Worm (Caenorhabditis elegans) whole organism, late embryonic: ENCODE data around the gene ugt-38.

Experiments
- Y22D7AL.16 ChIP-seq: sonication (generic microtip); optimal IDR thresholded peaks from 2 replicates; lab custom pipeline; 2016; ENCODE audit warnings: missing genetic modification characterization, missing compliant biosample characterization
- ceh-14 ChIP-seq: sonication (generic microtip); optimal IDR thresholded peaks from 2 replicates; lab custom pipeline; 2016; ENCODE audit warnings: missing genotype, missing genetic modification characterization, missing compliant biosample characterization
- hlh-13 ChIP-seq: fragments of 200-800 bp; sonication (Bioruptor generic); optimal IDR thresholded peaks from 2 replicates; lab custom pipeline; 2018; ENCODE audit warnings: mild to moderate bottlenecking, missing genetic modification characterization, missing compliant biosample characterization
- nhr-232 ChIP-seq: sonication (generic microtip); optimal IDR thresholded peaks from 2 replicates; lab custom pipeline; 2016; ENCODE audit warnings: missing genetic modification characterization, missing compliant biosample characterization
- npax-4 ChIP-seq: sonication (generic microtip); optimal IDR thresholded peaks from 2 replicates; lab custom pipeline; 2016; ENCODE audit warnings: missing genetic modification characterization, missing compliant biosample characterization
- pag-3 ChIP-seq: sonication (generic microtip); optimal IDR thresholded peaks from 2 replicates; lab custom pipeline; 2016; ENCODE audit warnings: missing compliant biosample characterization, missing genetic modification characterization, borderline replicate concordance

DNA sequence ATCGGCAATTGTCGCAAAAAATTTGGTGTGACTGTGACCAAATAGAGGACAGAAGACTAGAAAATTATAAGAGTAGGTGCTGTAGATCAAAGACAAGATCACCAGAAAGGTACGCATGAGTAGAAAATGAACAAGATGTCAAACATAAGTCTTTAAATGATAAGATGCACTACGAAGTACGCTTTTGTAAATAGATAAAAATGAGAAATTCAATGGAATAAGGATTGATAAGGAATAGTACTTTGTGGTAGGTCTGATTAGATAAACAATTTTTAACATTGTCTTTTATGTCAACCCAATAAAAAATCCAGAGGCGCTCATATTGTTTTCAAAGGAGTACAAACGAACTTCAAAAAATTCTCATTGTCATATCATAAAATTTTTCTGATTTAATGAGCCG lies 3.3 kb upstream of the ugt-38 start, which contains the start of gene F10D2.8:
- TF ChIP-seq ceh-14 (tag; lab: Kevin White, UChicago) (no peak), nhr-232 (tag; lab: Kevin White, UChicago) (no peak), npax-4 (tag; lab: Kevin White, UChicago) (no peak), hlh-13 (no peak), Y22D7AL.16 (no peak), pag-3 (no peak)
